Worm (Caenorhabditis elegans) whole organism, early embryonic: ENCODE results near the gene F01D5.2.

ENCODE experiments used
- B0310.2 ChIP-seq: sonication (generic microtip); optimal IDR thresholded peaks from 2 replicates; lab custom pipeline; 2016; ENCODE audit warnings: mild to moderate bottlenecking, missing genetic modification characterization, missing compliant biosample characterization
- F13C5.2 ChIP-seq: sonication (generic microtip); optimal IDR thresholded peaks from 2 replicates; lab custom pipeline; 2017; ENCODE audit warnings: mild to moderate bottlenecking, missing genetic modification characterization, inconsistent platforms, missing compliant biosample characterization
- aly-1 ChIP-seq: sonication (generic microtip); optimal IDR thresholded peaks from 2 replicates; lab custom pipeline; 2016; ENCODE audit warnings: missing genetic modification characterization, missing compliant biosample characterization
- ama-1 ChIP-seq: fragments of 150-350 bp; optimal IDR thresholded peaks from 2 replicates; lab custom pipeline; 2014
- ceh-13 ChIP-seq: fragments of 200-800 bp; sonication (Bioruptor generic); optimal IDR thresholded peaks from 2 replicates; lab custom pipeline; 2018; ENCODE audit warnings: mild to moderate bottlenecking, missing genetic modification characterization, missing compliant biosample characterization
- ceh-36 ChIP-seq: sonication (generic microtip); optimal IDR thresholded peaks from 2 replicates; lab custom pipeline; 2016; ENCODE audit warnings: missing genetic modification characterization, inconsistent platforms, missing compliant biosample characterization
- ets-7 ChIP-seq: sonication (generic microtip); optimal IDR thresholded peaks from 2 replicates; lab custom pipeline; 2016; ENCODE audit warnings: missing genotype, missing genetic modification characterization, missing compliant biosample characterization
- flt-1 ChIP-seq: fragments of 200-800 bp; sonication (Bioruptor generic); IDR thresholded peaks from 2 replicates; pipeline ENCODE4 v1.3.6; 2022; ENCODE audit warnings: missing genetic modification characterization, missing compliant biosample characterization
- hmbx-1 ChIP-seq: sonication (generic microtip); optimal IDR thresholded peaks from 2 replicates; lab custom pipeline; 2016; ENCODE audit warnings: mild to moderate bottlenecking, missing genetic modification characterization, missing compliant biosample characterization
- hmg-4 ChIP-seq: fragments of 200-800 bp; sonication (Bioruptor generic); optimal IDR thresholded peaks from 2 replicates; lab custom pipeline; 2018; ENCODE audit warnings: mild to moderate bottlenecking, missing genetic modification characterization, missing compliant biosample characterization
- hnd-1 ChIP-seq: sonication (generic microtip); optimal IDR thresholded peaks from 2 replicates; lab custom pipeline; 2016; ENCODE audit warnings: missing genetic modification characterization, missing compliant biosample characterization
- pes-1 ChIP-seq: fragments of 200-800 bp; sonication (Bioruptor generic); IDR thresholded peaks from 2 replicates; pipeline ENCODE4 v1.3.6; 2022; ENCODE audit warnings: missing genetic modification reagents, missing genetic modification characterization, missing compliant biosample characterization
- scrt-1 ChIP-seq: fragments of 200-800 bp; sonication (Bioruptor generic); IDR thresholded peaks from 2 replicates; pipeline ENCODE4 v1.3.6; 2022; ENCODE audit warnings: missing genetic modification characterization, missing compliant biosample characterization
- sea-1 ChIP-seq: fragments of 200-800 bp; sonication (Bioruptor generic); conservative IDR thresholded peaks from 2 replicates; pipeline ENCODE4 v1.3.6; 2022; ENCODE audit warnings: missing genetic modification characterization, missing compliant biosample characterization
- tbx-11 ChIP-seq: fragments of 200-800 bp; sonication (Bioruptor generic); IDR thresholded peaks from 2 replicates; pipeline ENCODE4 v1.3.6; 2022; ENCODE audit warnings: missing genetic modification characterization, missing compliant biosample characterization
- tbx-37 ChIP-seq: fragments of 200-800 bp; sonication (Bioruptor generic); conservative IDR thresholded peaks from 2 replicates; pipeline ENCODE4 v1.3.6; 2022; ENCODE audit warnings: missing genetic modification reagents, missing genetic modification characterization, missing compliant biosample characterization
- tra-4 ChIP-seq: sonication (generic microtip); optimal IDR thresholded peaks from 2 replicates; lab custom pipeline; 2017; ENCODE audit warnings: missing genetic modification characterization, missing compliant biosample characterization

F01D5.2 gene

DNA sequence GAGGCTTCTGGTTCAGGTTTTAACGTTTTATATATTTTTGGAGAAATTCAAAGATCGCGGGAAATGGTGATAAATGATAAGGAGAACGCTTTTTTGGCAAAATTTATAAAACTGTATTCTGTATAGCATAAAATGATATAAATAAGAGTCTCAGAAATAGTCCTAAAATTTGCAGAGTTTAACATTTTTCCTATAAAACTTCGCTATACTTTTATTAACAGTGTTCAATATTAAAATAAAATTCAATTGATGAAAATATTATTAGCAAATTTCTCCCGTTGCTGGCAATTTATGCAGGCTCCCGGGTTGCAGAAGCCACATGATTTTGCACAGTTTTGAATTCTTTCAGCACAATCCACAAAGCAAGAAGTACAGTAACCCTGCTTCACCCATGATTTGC is at the start of gene F01D5.2:
Gene F01D5.2 (minus strand): TSS at position 101 of the 400 bp plus-strand sequence.
- TF ChIP-seq tbx-11 (no peak), sea-1 (GFP tag; lab: Robert Waterston, UW) (no peak), ceh-13 (GFP tag; lab: Kevin White, UChicago) (no peak), pes-1 (GFP tag; lab: Robert Waterston, UW) (no peak)

DNA sequence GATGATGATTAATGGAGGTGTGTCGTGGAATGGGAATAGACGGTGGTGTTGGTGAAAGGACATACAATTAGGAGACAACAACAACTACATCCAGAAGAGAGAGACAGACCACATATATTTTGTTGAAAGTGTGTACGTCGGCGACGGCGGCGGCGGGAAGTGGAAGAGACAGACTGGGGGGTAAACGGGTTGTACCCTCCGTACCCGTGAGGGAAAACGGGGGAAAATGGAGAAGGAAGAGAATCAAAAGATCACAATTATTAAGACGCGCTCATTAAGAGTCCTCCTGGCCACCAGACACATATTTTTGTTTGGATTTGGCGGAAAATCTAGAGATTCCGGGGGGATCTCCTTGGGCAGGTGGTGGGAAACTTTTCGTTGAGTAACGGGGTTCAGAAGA is 47.6 kb upstream of the F01D5.2 start:
- TF ChIP-seq hmbx-1, result no peak
- TF ChIP-seq hmg-4, result peak; percentile 14

DNA sequence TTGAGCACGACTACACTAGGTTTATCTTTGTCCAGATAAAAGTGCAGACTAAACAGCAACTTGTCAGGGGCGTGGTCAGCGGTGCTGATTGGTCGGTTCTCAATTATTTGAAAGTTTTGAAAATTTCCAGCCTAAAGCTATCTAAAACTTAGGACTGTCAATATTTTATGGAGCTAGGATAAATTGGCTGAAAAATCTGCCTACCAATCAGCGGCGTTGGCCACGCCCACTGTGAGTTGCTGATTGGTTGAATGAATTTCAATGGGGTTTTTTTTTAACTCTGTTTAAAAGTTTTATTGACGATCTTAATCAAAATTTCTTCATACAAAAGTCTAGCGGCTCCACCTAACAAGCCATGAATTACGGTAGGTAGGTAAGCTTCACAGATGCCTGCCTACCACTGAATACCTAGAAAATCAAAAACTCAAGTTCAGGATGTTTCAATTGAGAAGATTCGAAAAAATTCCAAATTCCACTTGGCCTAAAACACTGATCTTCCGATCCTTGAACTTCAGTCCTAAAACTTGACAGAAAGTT is 47.1 kb upstream of the F01D5.2 start:
- TF ChIP-seq tbx-37 (no peak), sea-1 (GFP tag; lab: Robert Waterston, UW) (no peak), aly-1 (tag; lab: Kevin White, UChicago) (no peak), scrt-1 (GFP tag; lab: Robert Waterston, UW) (no peak), ceh-36 (tag; lab: Kevin White, UChicago) (no peak), hmbx-1 (no peak), ets-7 (tag; lab: Kevin White, UChicago) (no peak), ceh-13 (GFP tag; lab: Kevin White, UChicago) (no peak), hmg-4 (no peak), ama-1 (lab: Kevin White, UChicago) (no peak), hnd-1 (tag; lab: Kevin White, UChicago) (no peak), B0310.2 (tag; lab: Kevin White, UChicago) (no peak)

DNA sequence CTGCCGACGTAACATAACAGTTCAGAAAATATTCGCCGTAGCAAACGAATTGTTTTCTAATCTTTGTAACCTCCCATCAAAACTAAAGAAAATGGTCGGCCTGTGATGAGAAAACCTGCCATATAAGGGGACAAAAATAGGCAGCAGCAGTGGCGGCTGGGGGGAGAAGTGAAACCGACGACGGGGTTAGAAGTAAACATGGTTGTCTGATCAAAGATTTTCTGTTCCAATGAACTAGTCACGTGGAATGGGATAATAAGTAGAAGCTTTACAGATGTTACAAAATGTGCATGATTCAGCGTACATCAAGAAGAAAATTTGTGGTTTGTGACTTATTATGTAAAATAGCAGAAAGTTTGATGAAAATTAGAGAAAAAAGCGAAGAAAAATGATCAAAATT is 46.4 kb upstream of the F01D5.2 start:
- TF ChIP-seq tra-4 (no peak), flt-1 (GFP tag; lab: Robert Waterston, UW) (no peak), pes-1 (GFP tag; lab: Robert Waterston, UW) (no peak), B0310.2 (tag; lab: Kevin White, UChicago) (no peak), ceh-36 (tag; lab: Kevin White, UChicago) (no peak), hmbx-1 (no peak), hmg-4 (no peak), sea-1 (GFP tag; lab: Robert Waterston, UW) (no peak), ets-7 (tag; lab: Kevin White, UChicago) (no peak), tbx-37 (no peak), ama-1 (lab: Kevin White, UChicago) (no peak), tbx-11 (no peak), ceh-13 (GFP tag; lab: Kevin White, UChicago) (no peak), aly-1 (tag; lab: Kevin White, UChicago) (no peak), hnd-1 (tag; lab: Kevin White, UChicago) (no peak), F13C5.2 (tag; lab: Kevin White, UChicago) (no peak)

DNA sequence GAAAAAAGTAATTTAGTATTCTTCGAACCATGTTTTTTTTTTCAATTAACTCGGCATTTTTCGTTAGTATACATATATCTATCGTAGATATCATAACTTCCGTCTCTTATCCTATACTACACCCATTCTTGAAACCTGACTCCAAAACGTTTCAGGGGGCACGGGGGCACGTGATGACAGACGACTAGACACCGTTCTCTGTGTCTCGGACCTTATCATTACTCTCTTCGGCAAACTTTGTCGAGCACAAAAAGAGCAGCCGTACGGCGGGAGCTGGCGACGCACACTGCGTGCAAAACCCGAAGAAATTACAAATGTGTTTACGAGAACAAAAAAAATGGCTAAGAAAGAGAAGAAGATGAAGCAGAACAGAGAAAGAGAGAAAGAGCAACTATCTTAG is 45.3 kb upstream of the F01D5.2 start:
- TF ChIP-seq pes-1 (GFP tag; lab: Robert Waterston, UW), result no peak; the same call in 1 of the 2 replicates
- TF ChIP-seq scrt-1 (GFP tag; lab: Robert Waterston, UW), result no peak
- TF ChIP-seq F13C5.2 (tag; lab: Kevin White, UChicago), result no peak
- TF ChIP-seq aly-1 (tag; lab: Kevin White, UChicago), result no peak
- TF ChIP-seq hnd-1 (tag; lab: Kevin White, UChicago), result no peak
- TF ChIP-seq ama-1 (lab: Kevin White, UChicago), result no peak
- TF ChIP-seq tbx-37, result no peak
- no peak for TF ChIP-seq hmg-4
- no peak for TF ChIP-seq B0310.2 (tag; lab: Kevin White, UChicago)
- TF ChIP-seq tbx-11, result no peak
- TF ChIP-seq hmbx-1, result no peak
- TF ChIP-seq ets-7 (tag; lab: Kevin White, UChicago), result no peak
- TF ChIP-seq flt-1 (GFP tag; lab: Robert Waterston, UW), result no peak
- no peak for TF ChIP-seq tra-4
- no peak for TF ChIP-seq sea-1 (GFP tag; lab: Robert Waterston, UW)
- no peak for TF ChIP-seq ceh-13 (GFP tag; lab: Kevin White, UChicago)
- TF ChIP-seq ceh-36 (tag; lab: Kevin White, UChicago), result no peak

DNA sequence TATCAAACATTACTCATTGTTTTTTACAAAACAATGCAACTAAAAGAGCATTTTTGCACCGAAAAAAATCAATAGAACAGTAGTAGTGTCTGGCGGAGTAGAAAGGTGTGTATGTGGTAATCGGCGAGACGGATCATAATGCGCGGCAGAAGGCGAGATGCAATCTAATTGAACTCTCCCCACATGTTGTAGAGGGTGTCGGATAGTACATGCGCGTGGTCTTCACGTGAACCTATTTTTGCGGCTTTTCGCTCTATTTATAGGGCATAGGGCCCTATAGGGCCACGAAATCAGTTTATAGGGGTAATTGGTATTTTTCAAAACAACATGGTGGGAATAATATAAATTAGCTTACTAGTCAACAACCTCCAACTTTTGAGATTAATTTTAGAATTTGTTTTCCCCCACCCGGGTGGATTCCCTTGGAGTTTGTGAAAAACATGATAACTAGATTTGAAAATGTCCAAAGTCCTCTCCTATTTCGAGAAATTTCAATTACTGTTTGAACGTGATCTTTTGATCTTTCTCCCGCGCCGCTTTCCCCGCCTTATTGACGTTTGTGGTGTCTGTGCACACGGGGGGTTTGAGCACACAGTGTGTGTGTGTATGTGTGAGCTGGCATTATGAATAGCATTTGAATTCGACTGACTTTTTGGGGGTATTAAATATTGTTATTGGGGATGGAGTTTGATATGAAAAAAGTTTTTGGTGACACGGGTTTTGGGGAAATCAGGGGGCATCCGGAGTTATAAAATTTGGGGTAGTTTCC is 44.2 kb upstream of the F01D5.2 start:
- no peak for TF ChIP-seq scrt-1 (GFP tag; lab: Robert Waterston, UW)
- no peak for TF ChIP-seq tra-4
- TF ChIP-seq ets-7 (tag; lab: Kevin White, UChicago), result no peak
- TF ChIP-seq aly-1 (tag; lab: Kevin White, UChicago), result no peak
- no peak for TF ChIP-seq F13C5.2 (tag; lab: Kevin White, UChicago)
- TF ChIP-seq hnd-1 (tag; lab: Kevin White, UChicago), result no peak
- no peak for TF ChIP-seq ceh-13 (GFP tag; lab: Kevin White, UChicago)
- no peak for TF ChIP-seq flt-1 (GFP tag; lab: Robert Waterston, UW)
- TF ChIP-seq ceh-36 (tag; lab: Kevin White, UChicago), result no peak
- TF ChIP-seq ama-1 (lab: Kevin White, UChicago), result no peak
- TF ChIP-seq hmbx-1, result no peak
- no peak for TF ChIP-seq B0310.2 (tag; lab: Kevin White, UChicago)
- TF ChIP-seq sea-1 (GFP tag; lab: Robert Waterston, UW), result no peak
- TF ChIP-seq tbx-11, result no peak
- no peak for TF ChIP-seq hmg-4
- no peak for TF ChIP-seq tbx-37

DNA sequence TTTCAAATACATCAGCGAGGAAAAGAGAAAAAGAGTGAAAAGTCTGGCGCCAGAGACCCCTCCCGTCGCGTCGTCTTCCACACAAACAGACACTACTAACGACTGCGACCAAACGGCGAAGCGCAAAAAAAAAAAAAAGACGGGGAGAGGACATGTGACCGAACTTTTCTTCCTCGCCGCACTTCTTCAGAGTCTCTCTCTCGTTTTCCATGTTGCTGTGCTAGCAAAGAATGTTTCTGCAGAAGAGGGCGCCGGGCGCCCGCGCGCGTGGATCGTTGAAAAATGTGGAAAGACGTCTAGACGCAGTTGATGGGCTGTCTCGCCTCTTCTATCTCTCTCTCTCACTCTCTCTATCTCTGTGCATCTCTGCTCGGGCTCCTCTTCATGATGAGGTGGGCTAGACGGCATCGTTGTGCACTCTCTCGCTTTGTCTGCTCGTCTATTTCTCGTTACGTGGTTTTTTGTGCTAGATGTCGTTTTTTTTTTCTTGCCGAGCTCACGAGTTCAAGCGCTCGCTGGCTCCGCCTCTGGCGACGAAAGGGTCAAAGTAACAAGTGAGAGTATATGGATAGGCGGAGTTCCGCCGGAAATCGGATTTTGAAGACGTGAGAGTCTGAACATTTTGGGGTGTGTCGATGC is 41.5 kb upstream of the F01D5.2 start:
- TF ChIP-seq scrt-1 (GFP tag; lab: Robert Waterston, UW) (0 out of 2 replicates have a peak, but pooled peaks have one; percentile 5), pes-1 (GFP tag; lab: Robert Waterston, UW) (no peak)
